Fruit fly (Drosophila melanogaster): ENCODE results near the gene CG10749.

The CG10749 gene

DNA sequence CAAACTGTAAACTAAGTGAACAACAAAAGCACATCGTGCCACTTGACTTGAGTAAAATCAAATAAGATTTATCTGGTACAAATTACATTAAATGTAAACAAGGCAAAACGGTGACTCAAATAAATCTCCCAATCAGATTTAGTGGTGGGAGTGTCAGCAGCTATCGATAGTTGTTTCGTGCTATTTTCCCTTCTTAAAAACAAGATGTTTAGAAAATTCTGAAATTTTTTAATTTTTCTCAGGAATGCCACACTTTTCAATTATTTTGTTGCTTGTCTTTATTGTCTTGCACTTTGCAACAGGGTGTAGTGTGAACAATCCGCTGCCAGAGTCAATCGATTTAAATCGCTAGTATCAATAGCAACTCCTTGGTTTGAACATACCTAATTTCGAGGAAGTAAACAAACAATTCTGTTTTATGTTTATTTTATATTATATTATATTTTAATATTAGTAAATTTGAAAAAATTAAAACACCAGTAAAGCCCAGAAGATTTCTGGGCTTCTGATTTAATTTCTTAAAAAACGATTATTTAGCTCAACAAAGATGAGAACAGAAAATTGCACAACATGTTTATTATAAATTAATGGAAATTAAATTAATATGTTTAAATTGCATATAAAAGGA is 43.0 kb downstream of the CG10749 start, which contains the start of gene MICAL-like (continued):
- peak; percentile 22 for TF ChIP-seq CG7786 (GFP tag; optimal IDR thresholded peaks at IDR 0.05)
- no peak for TF ChIP-seq CG17912 (GFP tag; optimal IDR thresholded peaks at IDR 0.05)
- 0 out of 3 replicates have a peak, but pooled peaks have one; percentile 33 for TF ChIP-seq Optix (GFP tag; IDR thresholded peaks at IDR 0.05)
- TF ChIP-seq croc (GFP tag; conservative IDR thresholded peaks at IDR 0.05): no peak
- TF ChIP-seq Med (GFP tag): peak; percentile 87
- peak; percentile 40 for TF ChIP-seq ranshi (GFP tag; IDR thresholded peaks at IDR 0.05)
- TF ChIP-seq CG30431 (GFP tag; optimal IDR thresholded peaks at IDR 0.05): no peak
- TF ChIP-seq CG9932 (GFP tag; IDR thresholded peaks at IDR 0.05): peak; percentile 70
- TF ChIP-seq sisA (GFP tag; IDR thresholded peaks at IDR 0.05): peak; percentile 57; the same call in 1 of the 2 replicates
- TF ChIP-seq CG13287 (GFP tag; IDR thresholded peaks at IDR 0.05; ENCODE audit: partially characterized antibody): peak; percentile 89
- TF ChIP-seq NfI (GFP tag; optimal IDR thresholded peaks at IDR 0.05): peak; percentile 39
- peak; percentile 68; the same call in 1 of the 3 replicates for TF ChIP-seq mld (GFP tag; IDR thresholded peaks at IDR 0.05; ENCODE audit: partially characterized antibody)
- no peak for TF ChIP-seq hth (optimal IDR thresholded peaks at IDR 0.05)
- TF ChIP-seq dmrt11E (tag; optimal IDR thresholded peaks at IDR 0.05): no peak
- TF ChIP-seq Doc2 (GFP tag; IDR thresholded peaks at IDR 0.05): no peak
- peak; percentile 36; the same call in 1 of the 2 replicates for TF ChIP-seq ato (GFP tag; IDR thresholded peaks at IDR 0.05; ENCODE audit: partially characterized antibody)
- peak; percentile 89 for TF ChIP-seq vnd (GFP tag; IDR thresholded peaks at IDR 0.05; ENCODE audit: partially characterized antibody)
- TF ChIP-seq grn (GFP tag; optimal IDR thresholded peaks at IDR 0.05): peak; percentile 18
- no peak for TF ChIP-seq CG8089 (GFP tag; optimal IDR thresholded peaks at IDR 0.05)
- peak; percentile 89 for TF ChIP-seq CG3995 (GFP tag; optimal IDR thresholded peaks at IDR 0.05)
- TF ChIP-seq pita (GFP tag; optimal IDR thresholded peaks at IDR 0.05): no peak
- TF ChIP-seq CG3065 (GFP tag; optimal IDR thresholded peaks at IDR 0.05): no peak
- no peak for TF ChIP-seq tup (GFP tag; optimal IDR thresholded peaks at IDR 0.05)
- TF ChIP-seq CG9437 (GFP tag; optimal IDR thresholded peaks at IDR 0.05): peak; percentile 6
- peak; percentile 27; the same call in 1 of the 3 replicates for TF ChIP-seq CG34422 (GFP tag; IDR thresholded peaks at IDR 0.05)
- no peak for TF ChIP-seq unpg (GFP tag; optimal IDR thresholded peaks at IDR 0.05)
- TF ChIP-seq dpn (GFP tag; optimal IDR thresholded peaks at IDR 0.05): peak in 1 of 2 experiments; percentile 21
- TF ChIP-seq C15 (GFP tag; IDR thresholded peaks at IDR 0.05): no peak
- peak; percentile 62 for TF ChIP-seq slbo (GFP tag; IDR thresholded peaks at IDR 0.05)
- no peak for TF ChIP-seq Max (GFP tag; optimal IDR thresholded peaks at IDR 0.05)
- no peak for TF ChIP-seq Ravus (GFP tag; IDR thresholded peaks at IDR 0.05)
- no peak for TF ChIP-seq Fer3 (tag; optimal IDR thresholded peaks at IDR 0.05)
- peak; percentile 54 for TF ChIP-seq mam (GFP tag; optimal IDR thresholded peaks at IDR 0.05)
- no peak for TF ChIP-seq ttk (GFP tag; IDR thresholded peaks at IDR 0.05)
- peak; percentile 0 for TF ChIP-seq eyg (GFP tag; optimal IDR thresholded peaks at IDR 0.05)
- TF ChIP-seq Spps (tag; optimal IDR thresholded peaks at IDR 0.05): no peak
- peak; percentile 6; the same call in 1 of the 2 replicates for TF ChIP-seq Xrp1 (GFP tag; IDR thresholded peaks at IDR 0.05)
- no peak for TF ChIP-seq CG8281 (tag; optimal IDR thresholded peaks at IDR 0.05)
- no peak for TF ChIP-seq CG31224 (GFP tag; IDR thresholded peaks at IDR 0.05)
- no peak for TF ChIP-seq CG11723 (GFP tag; optimal IDR thresholded peaks at IDR 0.05)
- TF ChIP-seq crc (GFP tag; optimal IDR thresholded peaks at IDR 0.05): no peak
- TF ChIP-seq Dip2 (GFP tag; IDR thresholded peaks at IDR 0.05): no peak
- TF ChIP-seq Hr51 (GFP tag; optimal IDR thresholded peaks at IDR 0.05): no peak
- no peak for TF ChIP-seq CG17385 (GFP tag; optimal IDR thresholded peaks at IDR 0.05)
- 0 out of 2 replicates have a peak, but pooled peaks have one; percentile 14 for TF ChIP-seq CG11247 (GFP tag; IDR thresholded peaks at IDR 0.05)
- no peak for TF ChIP-seq CG10366 (GFP tag; IDR thresholded peaks at IDR 0.05)
- TF ChIP-seq CG2120 (GFP tag; optimal IDR thresholded peaks at IDR 0.05): peak; percentile 33
- TF ChIP-seq so (GFP tag; IDR thresholded peaks at IDR 0.05): no peak
- TF ChIP-seq otp (GFP tag; IDR thresholded peaks at IDR 0.05): peak; percentile 11; the same call in 1 of the 3 replicates
- no peak for TF ChIP-seq org-1 (GFP tag; optimal IDR thresholded peaks at IDR 0.05)
